Worm (Caenorhabditis elegans) whole organism, L4/young adult: Measurements from ENCODE around the gene K09H11.6.

ENCODE experiments used
- W03F9.2 ChIP-seq: fragments of 150-350 bp; optimal IDR thresholded peaks from 2 replicates; lab custom pipeline; 2014; ENCODE audit warnings: missing biosample characterization, missing genetic modification characterization
- dao-5 ChIP-seq: sonication (generic microtip); optimal IDR thresholded peaks from 2 replicates; lab custom pipeline; 2016; ENCODE audit warnings: missing genotype, missing genetic modification characterization, moderate library complexity, missing compliant biosample characterization
- him-1 ChIP-seq: sonication (generic microtip); optimal IDR thresholded peaks from 2 replicates; lab custom pipeline; 2016; ENCODE audit warnings: missing genotype, missing genetic modification reagents, missing genetic modification characterization, missing compliant biosample characterization

DNA sequence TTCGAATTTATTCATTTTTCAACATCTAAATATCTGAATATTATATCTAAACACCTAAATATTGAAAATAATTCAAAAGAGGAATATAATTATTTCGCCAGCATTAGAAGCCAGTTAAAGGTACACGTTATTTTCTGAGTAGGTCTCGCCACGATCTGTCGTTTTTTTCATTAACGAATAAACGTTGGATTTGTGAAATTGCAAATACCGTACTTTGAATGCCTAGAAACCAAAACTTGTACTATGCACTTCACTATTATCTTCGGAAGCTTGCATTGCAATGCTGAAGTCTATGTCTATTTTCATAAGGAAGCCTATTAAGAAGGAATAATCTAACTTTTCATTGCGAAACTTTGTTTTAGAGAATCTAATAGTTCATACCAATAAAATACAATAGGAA lies 36.5 kb upstream of the K09H11.6 start:
- TF ChIP-seq dao-5 (no peak), W03F9.2 (tag; lab: Kevin White, UChicago) (no peak), him-1 (tag; lab: Kevin White, UChicago) (no peak)
